Fruit fly (Drosophila melanogaster) whole organism, prepupa: ENCODE results near the gene Flo2.

Experiments
- CG10669 ChIP-seq: fragments of 200-800 bp; sonication (Bioruptor generic); optimal IDR thresholded peaks from 3 replicates; lab custom pipeline; 2018; ENCODE audit warnings: missing biosample characterization, mild to moderate bottlenecking, missing genetic modification characterization, moderate library complexity
- CG11294 ChIP-seq: fragments of 200-800 bp; sonication (Bioruptor generic); IDR thresholded peaks from 2 replicates; pipeline ENCODE4 v1.3.6; 2022; ENCODE audit warnings: missing biosample characterization, missing genetic modification characterization
- CG11762 ChIP-seq: fragments of 200-800 bp; sonication (Bioruptor generic); optimal IDR thresholded peaks from 3 replicates; lab custom pipeline; 2016; ENCODE audit warnings: missing biosample characterization, missing genetic modification characterization; ENCODE audit not compliant: insufficient read depth
- CG11902 ChIP-seq: fragments of 200-800 bp; sonication (Bioruptor generic); optimal IDR thresholded peaks from 3 replicates; lab custom pipeline; 2016; ENCODE audit warnings: missing biosample characterization, missing genetic modification characterization
- CG1621 ChIP-seq: fragments of 200-800 bp; sonication (Bioruptor generic); optimal IDR thresholded peaks from 3 replicates; lab custom pipeline; 2018; ENCODE audit warnings: missing biosample characterization, mild to moderate bottlenecking, missing genetic modification characterization
- CG31627 ChIP-seq: fragments of 200-800 bp; sonication (Bioruptor generic); optimal IDR thresholded peaks from 3 replicates; lab custom pipeline; 2016; ENCODE audit warnings: missing biosample characterization, missing genetic modification characterization
- CG32006 ChIP-seq: fragments of 200-800 bp; sonication (Bioruptor generic); optimal IDR thresholded peaks from 3 replicates; lab custom pipeline; 2017; ENCODE audit warnings: missing biosample characterization, mild to moderate bottlenecking, missing genetic modification characterization
- CG34406 ChIP-seq: fragments of 200-800 bp; sonication (Bioruptor generic); optimal IDR thresholded peaks from 3 replicates; lab custom pipeline; 2016; ENCODE audit warnings: missing biosample characterization, missing genetic modification characterization
- CG3919 ChIP-seq: fragments of 200-800 bp; sonication (Bioruptor generic); optimal IDR thresholded peaks from 3 replicates; lab custom pipeline; 2016; ENCODE audit warnings: missing biosample characterization, missing genetic modification characterization
- CG4318 ChIP-seq: fragments of 200-800 bp; sonication (Bioruptor generic); optimal IDR thresholded peaks from 3 replicates; lab custom pipeline; 2017; ENCODE audit warnings: missing biosample characterization, mild to moderate bottlenecking, missing genetic modification characterization
- CG6792 ChIP-seq: fragments of 200-800 bp; sonication (Bioruptor generic); optimal IDR thresholded peaks from 3 replicates; lab custom pipeline; 2016; ENCODE audit warnings: missing biosample characterization, missing genetic modification characterization
- CG6808 ChIP-seq: fragments of 200-800 bp; sonication (Bioruptor generic); optimal IDR thresholded peaks from 3 replicates; lab custom pipeline; 2017; ENCODE audit warnings: missing biosample characterization, missing genetic modification characterization, mild to moderate bottlenecking, moderate library complexity, missing genetic modification reagents
- CG6854 ChIP-seq: fragments of 200-800 bp; sonication (Bioruptor generic); optimal IDR thresholded peaks from 2 replicates; lab custom pipeline; 2017; ENCODE audit warnings: missing biosample characterization, mild to moderate bottlenecking, missing genetic modification characterization
- CG7368 ChIP-seq: fragments of 200-800 bp; sonication (Bioruptor generic); optimal IDR thresholded peaks from 3 replicates; lab custom pipeline; 2016; ENCODE audit warnings: missing biosample characterization, missing genetic modification characterization
- CG8119 ChIP-seq: fragments of 200-800 bp; sonication (Bioruptor generic); IDR thresholded peaks from 3 replicates; pipeline ENCODE4 v1.3.6; 2022; ENCODE audit warnings: missing biosample characterization, missing genetic modification characterization
- CG8632 ChIP-seq: fragments of 200-800 bp; sonication (Bioruptor generic); optimal IDR thresholded peaks from 3 replicates; lab custom pipeline; 2016; ENCODE audit warnings: missing biosample characterization, missing genetic modification characterization
- CG9139 ChIP-seq: fragments of 200-800 bp; sonication (Bioruptor generic); optimal IDR thresholded peaks from 3 replicates; lab custom pipeline; 2017; ENCODE audit warnings: missing biosample characterization, mild to moderate bottlenecking, missing genetic modification characterization
- Eip75B ChIP-seq: fragments of 200-800 bp; sonication (Bioruptor generic); optimal IDR thresholded peaks from 3 replicates; lab custom pipeline; 2016; ENCODE audit warnings: missing biosample characterization, missing genetic modification characterization
- Eip78C ChIP-seq: fragments of 200-800 bp; sonication (Bioruptor generic); peaks from one replicate; lab custom pipeline; 2016; ENCODE audit warnings: missing biosample characterization, missing genetic modification characterization
- Eip93F ChIP-seq: fragments of 200-800 bp; sonication (Bioruptor generic); optimal IDR thresholded peaks from 2 replicates; lab custom pipeline; 2016; ENCODE audit warnings: missing biosample characterization, mild to moderate bottlenecking, missing genetic modification characterization
- Ets21C ChIP-seq: fragments of 200-800 bp; sonication (Bioruptor generic); optimal IDR thresholded peaks from 3 replicates; lab custom pipeline; 2016; ENCODE audit warnings: missing biosample characterization, missing genetic modification characterization
- Ets96B ChIP-seq: fragments of 200-800 bp; optimal IDR thresholded peaks from 2 replicates; lab custom pipeline; 2019; ENCODE audit warnings: missing biosample characterization, mild to moderate bottlenecking, missing genetic modification characterization, moderate library complexity
- Hr38 ChIP-seq: sonication (Bioruptor generic); optimal IDR thresholded peaks from 2 replicates; lab custom pipeline; 2016; ENCODE audit warnings: missing biosample characterization, missing genetic modification characterization
- Hr39 ChIP-seq: fragments of 200-800 bp; sonication (Bioruptor generic); optimal IDR thresholded peaks from 2 replicates; lab custom pipeline; 2016; ENCODE audit warnings: missing biosample characterization, missing genetic modification characterization
- Lpt ChIP-seq: fragments of 200-800 bp; sonication (Bioruptor generic); optimal IDR thresholded peaks from 3 replicates; lab custom pipeline; 2016; ENCODE audit warnings: missing biosample characterization, missing genetic modification characterization
- Smox ChIP-seq: fragments of 200-800 bp; sonication (Bioruptor generic); optimal IDR thresholded peaks from 3 replicates; lab custom pipeline; 2016; ENCODE audit warnings: missing biosample characterization, missing genetic modification characterization
- Sox102F ChIP-seq: fragments of 200-800 bp; sonication (Bioruptor generic); optimal IDR thresholded peaks from 2 replicates; lab custom pipeline; 2016; ENCODE audit warnings: missing biosample characterization, mild to moderate bottlenecking, missing genetic modification characterization
- achi ChIP-seq: fragments of 200-800 bp; sonication (Bioruptor generic); optimal IDR thresholded peaks from 3 replicates; lab custom pipeline; 2016; ENCODE audit warnings: missing biosample characterization, missing genetic modification characterization
- cyc ChIP-seq: fragments of 200-800 bp; sonication (Bioruptor generic); optimal IDR thresholded peaks from 3 replicates; lab custom pipeline; 2016; ENCODE audit warnings: missing biosample characterization, missing genetic modification characterization
- dac ChIP-seq: fragments of 200-800 bp; sonication (Bioruptor generic); optimal IDR thresholded peaks from 2 replicates; lab custom pipeline; 2017; ENCODE audit warnings: missing biosample characterization, mild to moderate bottlenecking, missing genetic modification characterization
- dsx ChIP-seq: fragments of 200-800 bp; optimal IDR thresholded peaks from 3 replicates; lab custom pipeline; 2019; ENCODE audit warnings: missing biosample characterization, mild to moderate bottlenecking, missing genetic modification characterization, moderate library complexity; ENCODE audit not compliant: poor library complexity, severe bottlenecking
- eg ChIP-seq: fragments of 200-800 bp; sonication (Bioruptor generic); IDR thresholded peaks from 3 replicates; pipeline ENCODE4 v1.3.6; 2022; ENCODE audit warnings: missing biosample characterization, missing genetic modification characterization
- esn ChIP-seq: fragments of 200-800 bp; sonication (Bioruptor generic); optimal IDR thresholded peaks from 2 replicates; lab custom pipeline; 2016; ENCODE audit warnings: missing biosample characterization, mild to moderate bottlenecking, missing genetic modification characterization, moderate library complexity
- fd59A ChIP-seq: fragments of 200-800 bp; sonication (Bioruptor generic); optimal IDR thresholded peaks from 2 replicates; lab custom pipeline; 2017; ENCODE audit warnings: missing biosample characterization, mild to moderate bottlenecking, missing genetic modification characterization, missing genetic modification reagents
- fd85E ChIP-seq: fragments of 200-800 bp; sonication (Bioruptor generic); optimal IDR thresholded peaks from 3 replicates; lab custom pipeline; 2016; ENCODE audit warnings: missing biosample characterization, missing genetic modification characterization
- fkh ChIP-seq: fragments of 200-800 bp; sonication (Bioruptor generic); optimal IDR thresholded peaks from 3 replicates; lab custom pipeline; 2017; ENCODE audit warnings: missing biosample characterization, mild to moderate bottlenecking, missing genetic modification characterization, moderate library complexity
- lz ChIP-seq: fragments of 200-800 bp; sonication (Bioruptor generic); optimal IDR thresholded peaks from 3 replicates; lab custom pipeline; 2016; ENCODE audit warnings: missing biosample characterization, missing genetic modification characterization
- net ChIP-seq: fragments of 200-800 bp; sonication (Bioruptor generic); optimal IDR thresholded peaks from 3 replicates; lab custom pipeline; 2016; ENCODE audit warnings: missing biosample characterization, missing genetic modification characterization
- pdm3 ChIP-seq: fragments of 200-800 bp; sonication (Bioruptor generic); optimal IDR thresholded peaks from 3 replicates; lab custom pipeline; 2016; ENCODE audit warnings: missing biosample characterization, missing genetic modification characterization
- salr ChIP-seq, 2 experiments: fragments of 200-800 bp; sonication (Bioruptor generic); optimal IDR thresholded peaks; 3 replicates each; lab custom pipeline; 2016 to 2018; ENCODE audit warnings: missing biosample characterization in 2 of 2, missing genetic modification characterization in 2 of 2, mild to moderate bottlenecking in 1 of 2
- ss ChIP-seq, 2 experiments: fragments of 200-800 bp; sonication (Bioruptor generic); optimal IDR thresholded peaks; 2 replicates in 1 of 2; 3 replicates in 1 of 2; lab custom pipeline; 2017 to 2018; ENCODE audit warnings: mild to moderate bottlenecking in 2 of 2, missing biosample characterization in 2 of 2, missing genetic modification characterization in 2 of 2, moderate library complexity in 1 of 2
- svp ChIP-seq: fragments of 200-800 bp; sonication (Bioruptor generic); peaks from one replicate; lab custom pipeline; 2016; ENCODE audit warnings: missing biosample characterization, missing genetic modification characterization
- topi ChIP-seq: fragments of 200-800 bp; sonication (Bioruptor generic); optimal IDR thresholded peaks from 3 replicates; lab custom pipeline; 2016; ENCODE audit warnings: missing biosample characterization, missing genetic modification characterization
- vri ChIP-seq: fragments of 200-800 bp; sonication (Bioruptor generic); optimal IDR thresholded peaks from 3 replicates; lab custom pipeline; 2016; ENCODE audit warnings: missing biosample characterization, mild to moderate bottlenecking, missing genetic modification characterization

Gene Flo2

DNA sequence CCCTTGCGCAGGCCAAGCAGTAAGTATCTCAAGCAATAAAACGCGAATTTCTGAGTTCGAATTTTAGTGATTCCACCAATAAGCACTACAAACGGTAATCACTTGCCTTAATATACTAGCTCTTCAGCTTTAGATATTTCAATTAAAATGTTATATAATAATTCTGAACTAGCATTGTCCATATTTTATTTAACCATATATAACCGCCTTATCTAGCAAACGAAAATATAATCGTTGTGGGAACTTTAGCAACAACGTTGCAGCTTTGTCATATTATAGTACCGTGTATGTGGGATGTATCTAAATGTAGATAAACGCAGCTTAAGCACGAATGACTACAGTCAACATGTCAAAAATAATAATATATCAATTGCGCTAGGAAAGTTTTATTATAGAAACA is 92.1 kb downstream of the Flo2 start:
- no peak for TF ChIP-seq CG31627

DNA sequence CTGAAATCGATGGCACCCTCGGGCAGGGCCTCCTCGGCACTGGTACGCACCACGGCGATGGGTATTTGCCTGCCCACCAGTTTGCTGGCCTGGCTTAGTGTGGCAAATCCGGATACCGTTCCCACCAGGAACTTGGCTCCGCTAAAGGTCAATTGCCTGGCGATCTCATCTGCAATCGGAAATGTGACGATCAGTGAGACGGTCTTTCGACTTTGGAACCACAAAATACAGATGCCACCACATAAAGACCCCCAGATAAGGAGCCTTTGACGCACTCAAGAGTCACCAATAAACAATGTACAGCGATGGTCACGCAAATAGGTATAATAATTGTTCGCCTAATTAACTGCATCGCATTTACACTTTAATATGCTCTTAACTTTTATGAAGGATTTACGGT is 97.1 kb downstream of the Flo2 start:
- TF ChIP-seq Hr39 (GFP tag; lab: Kevin White, UChicago) (no peak), dac (GFP tag; lab: Kevin White, UChicago) (no peak), CG3919 (GFP tag; lab: Kevin White, UChicago) (no peak), Ets96B (no peak), cyc (no peak), eg (no peak), fkh (GFP tag; lab: Kevin White, UChicago) (no peak), svp (GFP tag; lab: Kevin White, UChicago) (peak; percentile 93), Sox102F (GFP tag; lab: Kevin White, UChicago) (no peak), CG4318 (no peak), CG6792 (GFP tag; lab: Kevin White, UChicago) (no peak), ss (GFP tag; optimal IDR thresholded peaks at IDR 0.05; lab: Kevin White, UChicago) (peak; percentile 15 to 48), net (GFP tag; lab: Kevin White, UChicago) (no peak), CG1621 (tag; lab: Kevin White, UChicago) (no peak), esn (no peak), CG11294 (GFP tag; lab: Robert Waterston, UW) (no peak), Ets21C (GFP tag; lab: Kevin White, UChicago) (no peak), Eip93F (GFP tag; lab: Kevin White, UChicago) (no peak), CG6808 (peak; percentile 3), CG11902 (GFP tag; lab: Kevin White, UChicago) (no peak), CG8632 (no peak), salr (GFP tag; optimal IDR thresholded peaks at IDR 0.05; lab: Kevin White, UChicago) (no peak), CG7368 (GFP tag; lab: Kevin White, UChicago) (no peak), Smox (no peak), Eip78C (GFP tag; lab: Kevin White, UChicago) (no peak), achi (GFP tag; lab: Kevin White, UChicago) (no peak), CG31627 (no peak), CG34406 (GFP tag; lab: Kevin White, UChicago) (no peak), dsx (GFP tag; lab: Kevin White, UChicago) (no peak), CG10669 (GFP tag; lab: Kevin White, UChicago) (no peak), vri (GFP tag; lab: Kevin White, UChicago) (peak; percentile 18), lz (GFP tag; lab: Kevin White, UChicago) (no peak), pdm3 (no peak), CG11762 (GFP tag; lab: Kevin White, UChicago) (no peak), CG6854 (peak; percentile 1), fd59A (no peak), Hr38 (GFP tag; lab: Kevin White, UChicago) (no peak), Lpt (no peak), topi (GFP tag; lab: Kevin White, UChicago) (no peak), CG9139 (GFP tag; lab: Kevin White, UChicago) (peak; percentile 1), fd85E (GFP tag; lab: Kevin White, UChicago) (no peak), Eip75B (GFP tag; lab: Kevin White, UChicago) (no peak), CG32006 (GFP tag; lab: Kevin White, UChicago) (no peak), CG8119 (GFP tag; lab: Robert Waterston, UW) (no peak)
